Worm (Caenorhabditis elegans): ENCODE data around the gene cnt-2.

DNA sequence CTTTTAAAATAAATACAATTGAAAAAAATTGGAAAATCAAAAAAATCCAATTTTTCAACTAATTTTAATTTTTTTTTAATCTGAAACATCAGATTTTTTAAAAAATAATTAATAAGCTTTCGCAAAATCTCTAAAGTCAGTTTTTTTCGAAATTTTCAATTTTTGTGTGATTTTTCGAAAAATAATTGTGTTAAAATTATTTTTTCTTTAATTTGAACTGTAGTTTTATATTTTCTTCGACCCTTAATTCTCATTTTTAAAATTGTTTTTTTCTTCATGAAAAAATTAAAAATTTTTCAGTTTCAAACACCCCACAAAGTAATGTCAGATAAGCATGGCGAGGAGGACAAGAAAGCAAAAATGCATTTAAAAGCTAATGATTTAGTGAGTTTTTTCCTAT is 49.8 kb upstream of the cnt-2 start, which contains the start of gene rabx-5:
- no peak for TF ChIP-seq ama-1 (optimal IDR thresholded peaks at IDR 0.05)
- no peak for TF ChIP-seq dmd-4 (tag; optimal IDR thresholded peaks at IDR 0.05)
- no peak for TF ChIP-seq nhr-10 (tag; optimal IDR thresholded peaks at IDR 0.05)
- TF ChIP-seq nhr-23 (tag; optimal IDR thresholded peaks at IDR 0.05) = no peak
- no peak for TF ChIP-seq aly-2 (tag; optimal IDR thresholded peaks at IDR 0.05)
- TF ChIP-seq unc-62 (GFP tag; optimal IDR thresholded peaks at IDR 0.05) = no peak
- TF ChIP-seq zag-1 (tag; optimal IDR thresholded peaks at IDR 0.05) = no peak
- no peak for TF ChIP-seq snpc-4 (tag; optimal IDR thresholded peaks at IDR 0.05)
- no peak for TF ChIP-seq lsy-2 (tag; optimal IDR thresholded peaks at IDR 0.05)
- no peak for TF ChIP-seq lin-11 (tag; optimal IDR thresholded peaks at IDR 0.05)
- no peak for TF ChIP-seq lin-13 (GFP tag; optimal IDR thresholded peaks at IDR 0.05)
- no peak for TF ChIP-seq lin-39 (tag; optimal IDR thresholded peaks at IDR 0.05)
- no peak for TF ChIP-seq nhr-6 (tag; optimal IDR thresholded peaks at IDR 0.05)
- TF ChIP-seq mbf-1 (tag; optimal IDR thresholded peaks at IDR 0.05) = no peak

All from whole organism, L2 larva.